Fruit fly (Drosophila melanogaster) whole organism: ENCODE data around the gene CG14961.

ENCODE experiments used
- CG8478 ChIP-seq: fragments of >200 bp; optimal IDR thresholded peaks from 2 replicates; lab custom pipeline; 2018; ENCODE audit warnings: inconsistent platforms
- pan ChIP-seq: fragments of >200 bp; optimal IDR thresholded peaks from 2 replicates; lab custom pipeline; 2017
- psq ChIP-seq: fragments of >200 bp; optimal IDR thresholded peaks from 2 replicates; lab custom pipeline; 2017
- usp ChIP-seq: fragments of >200 bp; optimal IDR thresholded peaks from 2 replicates; lab custom pipeline; 2017; ENCODE audit warnings: missing biosample characterization, missing genetic modification characterization, mixed read lengths

DNA sequence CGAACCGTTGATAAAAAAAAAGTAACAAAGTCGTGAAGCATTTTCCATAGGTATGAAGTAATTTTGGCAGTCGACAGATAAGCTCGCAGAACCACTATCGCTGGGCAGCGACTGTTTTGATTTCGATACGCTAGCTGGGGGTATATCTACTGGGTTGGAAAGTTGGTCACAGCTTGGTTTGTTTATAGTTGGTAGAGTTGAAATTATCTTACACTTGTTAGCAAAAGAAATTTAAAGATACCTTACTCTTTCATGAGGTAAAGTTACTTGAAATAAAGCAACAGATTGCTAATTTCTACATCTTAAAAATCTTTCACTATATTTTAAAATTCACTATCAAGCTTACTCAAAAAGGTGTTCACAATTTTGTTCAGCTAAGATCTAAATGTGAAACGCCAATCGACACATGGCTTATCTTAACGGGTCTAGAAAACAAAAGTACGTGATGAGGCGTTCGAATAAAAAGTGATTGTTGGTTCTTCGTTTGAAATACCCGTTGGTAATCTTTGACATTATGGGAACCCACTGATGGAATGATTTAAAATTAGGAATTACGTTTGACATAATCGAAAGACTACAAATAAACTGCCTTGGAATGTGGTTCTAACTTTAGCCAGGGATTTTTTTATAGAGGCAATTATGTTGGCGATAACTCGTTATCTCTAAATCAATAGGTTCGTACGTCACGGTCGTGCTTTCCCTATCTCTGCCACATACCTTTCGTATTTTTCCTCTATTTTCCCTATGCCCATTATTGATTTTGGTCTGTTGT lies 20.9 kb downstream of the CG14961 start:
- TF ChIP-seq usp (GFP tag; lab: Kevin White, UChicago), result no peak
- no peak for TF ChIP-seq psq
- no peak for TF ChIP-seq pan (lab: Kevin White, UChicago)
- no peak for TF ChIP-seq CG8478 (lab: Kevin White, UChicago)
